Fruit fly (Drosophila melanogaster) whole organism, embryonic: ENCODE data around the gene CG17107.

Experiments
- Abd-B ChIP-seq: fragments of 200-800 bp; sonication (Bioruptor generic); optimal IDR thresholded peaks from 2 replicates; lab custom pipeline; 2018; ENCODE audit warnings: missing biosample characterization, mild to moderate bottlenecking, missing genetic modification characterization, moderate library complexity
- B-H2 ChIP-seq: fragments of 200-800 bp; sonication (Bioruptor generic); optimal IDR thresholded peaks from 2 replicates; lab custom pipeline; 2018; ENCODE audit warnings: missing biosample characterization, mild to moderate bottlenecking, missing genetic modification characterization
- BtbVII ChIP-seq: fragments of 200-800 bp; sonication (Bioruptor generic); optimal IDR thresholded peaks from 3 replicates; lab custom pipeline; 2017; ENCODE audit warnings: missing biosample characterization, mild to moderate bottlenecking, missing genetic modification characterization
- C15 ChIP-seq: fragments of 200-800 bp; sonication (Bioruptor generic); IDR thresholded peaks from 3 replicates; pipeline ENCODE4 v1.3.6; 2022; ENCODE audit warnings: missing biosample characterization, missing genetic modification characterization
- CG10321 ChIP-seq: fragments of 200-800 bp; sonication (Bioruptor generic); IDR thresholded peaks from 2 replicates; pipeline ENCODE4 v1.3.6; 2022; ENCODE audit warnings: missing biosample characterization, missing genetic modification characterization
- CG11085 ChIP-seq: fragments of 200-800 bp; sonication (Bioruptor generic); IDR thresholded peaks from 2 replicates; pipeline ENCODE4 v1.3.6; 2022; ENCODE audit warnings: missing biosample characterization, missing genetic modification characterization
- CG11560 ChIP-seq: fragments of 200-800 bp; sonication (Bioruptor generic); IDR thresholded peaks from 3 replicates; pipeline ENCODE4 v1.3.6; 2022; ENCODE audit warnings: missing biosample characterization, missing genetic modification characterization
- CG12104 ChIP-seq: fragments of 200-800 bp; sonication (Bioruptor generic); optimal IDR thresholded peaks from 3 replicates; lab custom pipeline; 2016; ENCODE audit warnings: missing biosample characterization, missing genetic modification characterization
- CG12155 ChIP-seq: fragments of 200-800 bp; sonication (Bioruptor generic); optimal IDR thresholded peaks from 3 replicates; lab custom pipeline; 2016; ENCODE audit warnings: missing biosample characterization, missing genetic modification characterization
- CG1233 ChIP-seq: fragments of 200-800 bp; sonication (Bioruptor generic); optimal IDR thresholded peaks from 4 replicates; lab custom pipeline; 2018; ENCODE audit warnings: missing biosample characterization, mild to moderate bottlenecking, missing genetic modification characterization
- CG13287 ChIP-seq: fragments of 200-800 bp; sonication (Bioruptor generic); IDR thresholded peaks from 2 replicates; pipeline ENCODE4 v1.3.6; 2022; ENCODE audit warnings: missing biosample characterization, missing genetic modification characterization; ENCODE audit not compliant: partially characterized antibody
- CG14014 ChIP-seq: fragments of 200-800 bp; sonication (Bioruptor generic); IDR thresholded peaks from 2 replicates; pipeline ENCODE4 v1.3.6; 2022; ENCODE audit warnings: missing biosample characterization, missing genetic modification characterization
- CG15073 ChIP-seq: fragments of 200-800 bp; sonication (Bioruptor generic); optimal IDR thresholded peaks from 2 replicates; lab custom pipeline; 2016; ENCODE audit warnings: missing biosample characterization, missing genetic modification characterization
- CG17612 ChIP-seq: fragments of 200-800 bp; sonication (Bioruptor generic); IDR thresholded peaks from 2 replicates; pipeline ENCODE4 v1.3.6; 2022; ENCODE audit warnings: missing biosample characterization, missing genetic modification characterization
- CG18476 ChIP-seq: fragments of 200-800 bp; sonication (Bioruptor generic); optimal IDR thresholded peaks from 2 replicates; lab custom pipeline; 2016; ENCODE audit warnings: missing biosample characterization, mild to moderate bottlenecking, missing genetic modification characterization
- CG18619 ChIP-seq: fragments of 200-800 bp; sonication (Bioruptor generic); optimal IDR thresholded peaks from 3 replicates; lab custom pipeline; 2017; ENCODE audit warnings: missing biosample characterization, mild to moderate bottlenecking, missing genetic modification characterization
- CG2202 ChIP-seq: fragments of 200-800 bp; sonication (Bioruptor generic); optimal IDR thresholded peaks from 2 replicates; lab custom pipeline; 2018; ENCODE audit warnings: missing biosample characterization, mild to moderate bottlenecking, missing genetic modification characterization
- CG2712 ChIP-seq: fragments of 200-800 bp; optimal IDR thresholded peaks from 3 replicates; lab custom pipeline; 2019; ENCODE audit warnings: missing biosample characterization, mild to moderate bottlenecking, missing genetic modification characterization, moderate library complexity
- CG2875 ChIP-seq: fragments of 200-800 bp; sonication (Bioruptor generic); optimal IDR thresholded peaks from 2 replicates; lab custom pipeline; 2017; ENCODE audit warnings: missing biosample characterization, mild to moderate bottlenecking, missing genetic modification characterization, missing genetic modification reagents
- CG30431 ChIP-seq: fragments of 200-800 bp; sonication (Bioruptor generic); optimal IDR thresholded peaks from 2 replicates; lab custom pipeline; 2017; ENCODE audit warnings: missing biosample characterization, missing genetic modification characterization
- CG31441 ChIP-seq: fragments of 200-800 bp; sonication (Bioruptor generic); IDR thresholded peaks from 2 replicates; pipeline ENCODE4 v1.3.6; 2022; ENCODE audit warnings: missing biosample characterization, missing genetic modification characterization
- CG3281 ChIP-seq: fragments of 200-800 bp; sonication (Bioruptor generic); optimal IDR thresholded peaks from 3 replicates; lab custom pipeline; 2017; ENCODE audit warnings: missing biosample characterization, mild to moderate bottlenecking, missing genetic modification characterization
- CG7928 ChIP-seq: fragments of 200-800 bp; sonication (Bioruptor generic); optimal IDR thresholded peaks from 2 replicates; lab custom pipeline; 2017; ENCODE audit warnings: missing biosample characterization, mild to moderate bottlenecking, missing genetic modification characterization
- CG8478 ChIP-seq: fragments of >200 bp; optimal IDR thresholded peaks from 2 replicates; lab custom pipeline; 2018
- CG8924 ChIP-seq: fragments of 200-800 bp; optimal IDR thresholded peaks from 3 replicates; lab custom pipeline; 2019; ENCODE audit warnings: missing biosample characterization, mild to moderate bottlenecking, missing genetic modification characterization, moderate library complexity
- CrebB ChIP-seq: fragments of 200-800 bp; sonication (Bioruptor generic); optimal IDR thresholded peaks from 3 replicates; lab custom pipeline; 2018; ENCODE audit warnings: missing biosample characterization, mild to moderate bottlenecking, missing genetic modification characterization
- Doc3 ChIP-seq: fragments of 200-800 bp; sonication (Bioruptor generic); IDR thresholded peaks from 3 replicates; pipeline ENCODE4 v1.3.6; 2022; ENCODE audit warnings: missing biosample characterization, missing genetic modification characterization; ENCODE audit not compliant: partially characterized antibody
- Drgx ChIP-seq: fragments of 200-800 bp; sonication (Bioruptor generic); IDR thresholded peaks from 2 replicates; pipeline ENCODE4 v1.3.6; 2022; ENCODE audit warnings: missing biosample characterization, missing genetic modification characterization
- E2f2 ChIP-seq: fragments of 200-800 bp; sonication (Bioruptor generic); IDR thresholded peaks from 2 replicates; pipeline ENCODE4 v1.3.6; 2022; ENCODE audit warnings: missing biosample characterization, missing genetic modification characterization
- Ets97D ChIP-seq: fragments of 200-800 bp; sonication (Bioruptor generic); optimal IDR thresholded peaks from 3 replicates; lab custom pipeline; 2016; ENCODE audit warnings: missing biosample characterization, missing genetic modification characterization
- HLH54F ChIP-seq: fragments of 200-800 bp; sonication (Bioruptor generic); optimal IDR thresholded peaks from 3 replicates; lab custom pipeline; 2016; ENCODE audit warnings: missing biosample characterization, missing genetic modification characterization
- Hand ChIP-seq: fragments of 200-800 bp; sonication (Bioruptor generic); optimal IDR thresholded peaks from 2 replicates; lab custom pipeline; 2017; ENCODE audit warnings: mild to moderate bottlenecking, missing biosample characterization, missing genetic modification reagents, missing genetic modification characterization
- Med ChIP-seq: fragments of 200-800 bp; sonication (Bioruptor generic); peaks from one replicate; lab custom pipeline; 2016; ENCODE audit warnings: missing biosample characterization, missing genetic modification characterization, mild to moderate bottlenecking, inconsistent platforms, moderate library complexity
- Meics ChIP-seq: fragments of 200-800 bp; sonication (Bioruptor generic); optimal IDR thresholded peaks from 2 replicates; lab custom pipeline; 2017; ENCODE audit warnings: missing biosample characterization, mild to moderate bottlenecking, missing genetic modification characterization
- Ravus ChIP-seq: fragments of 200-800 bp; sonication (Bioruptor generic); IDR thresholded peaks from 2 replicates; pipeline ENCODE4 v1.3.6; 2022; ENCODE audit warnings: missing biosample characterization, missing genetic modification characterization
- Rx ChIP-seq: fragments of 200-800 bp; sonication (Bioruptor generic); IDR thresholded peaks from 2 replicates; pipeline ENCODE4 v1.3.6; 2022; ENCODE audit warnings: missing biosample characterization, missing genetic modification characterization
- ara ChIP-seq: fragments of 200-800 bp; sonication (Bioruptor generic); IDR thresholded peaks from 2 replicates; pipeline ENCODE4 v1.3.6; 2022; ENCODE audit warnings: missing biosample characterization, missing genetic modification characterization
- bsh ChIP-seq, 2 experiments: fragments of 200-800 bp; sonication (Bioruptor generic); optimal IDR thresholded peaks; 2 replicates each; lab custom pipeline; 2017 to 2018; ENCODE audit warnings: mild to moderate bottlenecking in 2 of 2, missing biosample characterization in 2 of 2, missing genetic modification characterization in 2 of 2, moderate library complexity in 1 of 2
- chinmo ChIP-seq: fragments of 200-800 bp; sonication (Bioruptor generic); IDR thresholded peaks from 4 replicates; pipeline ENCODE4 v1.3.6; 2022; ENCODE audit warnings: missing biosample characterization, missing genetic modification characterization; ENCODE audit not compliant: partially characterized antibody
- corto ChIP-seq: fragments of 200-800 bp; sonication (Bioruptor generic); optimal IDR thresholded peaks from 2 replicates; lab custom pipeline; 2016; ENCODE audit warnings: missing biosample characterization, mild to moderate bottlenecking, missing genetic modification characterization, moderate library complexity
- dmrt99B ChIP-seq: fragments of 200-800 bp; sonication (Bioruptor generic); optimal IDR thresholded peaks from 2 replicates; lab custom pipeline; 2018; ENCODE audit warnings: missing biosample characterization, mild to moderate bottlenecking, missing genetic modification characterization, moderate library complexity
- eve ChIP-seq, 2 experiments: fragments of >200 bp; optimal IDR thresholded peaks; 2 replicates each; lab custom pipeline; 2017; ENCODE audit warnings: missing biosample characterization in 2 of 2, missing genetic modification characterization in 2 of 2
- fu2 ChIP-seq: fragments of 200-800 bp; sonication (Bioruptor generic); optimal IDR thresholded peaks from 2 replicates; lab custom pipeline; 2016; ENCODE audit warnings: missing biosample characterization, missing genetic modification characterization
- gro ChIP-seq: fragments of 200-800 bp; sonication (Bioruptor generic); optimal IDR thresholded peaks from 2 replicates; lab custom pipeline; 2016; ENCODE audit warnings: missing biosample characterization, missing genetic modification characterization
- her ChIP-seq: fragments of 200-800 bp; sonication (Bioruptor generic); optimal IDR thresholded peaks from 2 replicates; lab custom pipeline; 2016; ENCODE audit warnings: missing biosample characterization, missing genetic modification characterization
- inv ChIP-seq: fragments of 200-800 bp; sonication (Bioruptor generic); IDR thresholded peaks from 2 replicates; pipeline ENCODE4 v1.3.6; 2022; ENCODE audit warnings: missing biosample characterization, missing genetic modification characterization; ENCODE audit not compliant: partially characterized antibody
- mirr ChIP-seq: fragments of 200-800 bp; sonication (Bioruptor generic); optimal IDR thresholded peaks from 3 replicates; lab custom pipeline; 2018; ENCODE audit warnings: missing biosample characterization, mild to moderate bottlenecking, missing genetic modification characterization
- nerfin-2 ChIP-seq: fragments of 200-800 bp; sonication (Bioruptor generic); IDR thresholded peaks from 2 replicates; pipeline ENCODE4 v1.3.6; 2022; ENCODE audit warnings: missing biosample characterization, missing genetic modification characterization; ENCODE audit not compliant: partially characterized antibody
- onecut ChIP-seq: fragments of 200-800 bp; sonication (Bioruptor generic); IDR thresholded peaks from 2 replicates; pipeline ENCODE4 v1.3.6; 2022; ENCODE audit warnings: missing biosample characterization, missing genetic modification characterization
- ro ChIP-seq: fragments of 200-800 bp; sonication (Bioruptor generic); IDR thresholded peaks from 2 replicates; pipeline ENCODE4 v1.3.6; 2022; ENCODE audit warnings: missing biosample characterization, missing genetic modification characterization
- sima ChIP-seq: fragments of 200-800 bp; sonication (Bioruptor generic); optimal IDR thresholded peaks from 2 replicates; lab custom pipeline; 2016; ENCODE audit warnings: missing biosample characterization, missing genetic modification characterization
- sisA ChIP-seq: fragments of 200-800 bp; sonication (Bioruptor generic); IDR thresholded peaks from 2 replicates; pipeline ENCODE4 v1.3.6; 2022; ENCODE audit warnings: missing biosample characterization, missing genetic modification characterization

Gene CG17107

dm6 chr2L:10688764-10689163 is 7.1 kb downstream of the CG17107 start (continued):
- TF ChIP-seq ara (GFP tag; lab: Robert Waterston, UW), result no peak
- no peak for TF ChIP-seq fu2
- no peak for TF ChIP-seq Abd-B
- TF ChIP-seq chinmo (GFP tag; lab: Robert Waterston, UW), result 0 out of 4 replicates have a peak, but pooled peaks have one; percentile 18
- TF ChIP-seq CG8924 (tag; lab: Kevin White, UChicago), result no peak
- no peak for TF ChIP-seq CG1233 (GFP tag; lab: Kevin White, UChicago)
- TF ChIP-seq Hand, result no peak
- 0 out of 2 replicates have a peak, but pooled peaks have one; percentile 15 for TF ChIP-seq sisA (GFP tag; lab: Robert Waterston, UW)
- TF ChIP-seq inv, result no peak
- 0 out of 2 replicates have a peak, but pooled peaks have one; percentile 20 for TF ChIP-seq CG17612
- no peak for TF ChIP-seq CG12155 (GFP tag; lab: Kevin White, UChicago)
- no peak for TF ChIP-seq CG11560 (tag; lab: Robert Waterston, UW)
- no peak for TF ChIP-seq CG18619 (GFP tag; lab: Kevin White, UChicago)
- no peak for TF ChIP-seq dmrt99B
- TF ChIP-seq nerfin-2, result no peak
- TF ChIP-seq CG13287, result no peak
- TF ChIP-seq CG2875 (GFP tag; lab: Kevin White, UChicago), result no peak
- TF ChIP-seq CG30431 (GFP tag; lab: Kevin White, UChicago), result no peak
- no peak for TF ChIP-seq HLH54F (GFP tag; lab: Kevin White, UChicago)
- TF ChIP-seq Drgx (GFP tag; lab: Robert Waterston, UW), result no peak
- no peak for TF ChIP-seq CG3281 (GFP tag; lab: Kevin White, UChicago)
- no peak for TF ChIP-seq C15 (GFP tag; lab: Robert Waterston, UW)
- TF ChIP-seq gro (GFP tag; lab: Kevin White, UChicago), result no peak
- no peak for TF ChIP-seq CG18476 (GFP tag; lab: Kevin White, UChicago)
- no peak for TF ChIP-seq BtbVII
- no peak for TF ChIP-seq Rx (GFP tag; lab: Robert Waterston, UW)
- no peak for TF ChIP-seq B-H2 (GFP tag; lab: Kevin White, UChicago)
- no peak for TF ChIP-seq CG2712 (tag; lab: Kevin White, UChicago)
- TF ChIP-seq Ravus (GFP tag; lab: Robert Waterston, UW), result no peak
- TF ChIP-seq CG7928 (GFP tag; lab: Kevin White, UChicago), result no peak
- TF ChIP-seq CG11085 (GFP tag; lab: Robert Waterston, UW), result no peak
- no peak for TF ChIP-seq CG8478 (lab: Kevin White, UChicago)
- TF ChIP-seq CrebB (tag; lab: Kevin White, UChicago), result no peak
- TF ChIP-seq Med (GFP tag; lab: Kevin White, UChicago), result peak; percentile 28
- no peak for TF ChIP-seq ro (GFP tag; lab: Robert Waterston, UW)
- no peak for TF ChIP-seq sima
- TF ChIP-seq Meics (GFP tag; lab: Kevin White, UChicago), result no peak

- TF ChIP-seq her (no peak), mirr (GFP tag; lab: Kevin White, UChicago) (no peak), onecut (no peak), corto (GFP tag; lab: Kevin White, UChicago) (no peak), Doc3 (GFP tag; lab: Robert Waterston, UW) (no peak), BtbVII (no peak), eve (GFP tag; optimal IDR thresholded peaks at IDR 0.05; lab: Kevin White, UChicago) (no peak), CG12104 (no peak), CG31441 (peak; percentile 63), E2f2 (GFP tag; lab: Robert Waterston, UW) (no peak), bsh (GFP tag; optimal IDR thresholded peaks at IDR 0.05; lab: Kevin White, UChicago) (peak in 1 of 2 experiments; percentile 32), CG15073 (GFP tag; lab: Kevin White, UChicago) (no peak), CG2202 (tag; lab: Kevin White, UChicago) (no peak), Ets97D (GFP tag; lab: Kevin White, UChicago) (no peak), CG14014 (GFP tag; lab: Robert Waterston, UW) (no peak), CG10321 (GFP tag; lab: Robert Waterston, UW) (no peak)
These were observed 7.7 kb downstream of the CG17107 start, which contains the start of gene CG7294 for dm6 chr2L:10689221-10690034. Gene CG7294 (minus strand): TSS chr2L:10689271.
